Fruit fly (Drosophila melanogaster) whole organism, embryonic: ENCODE measurements around the gene obst-F.

Experiments
- Antp ChIP-seq: fragments of 200-800 bp; sonication (Bioruptor generic); optimal IDR thresholded peaks from 3 replicates; lab custom pipeline; 2016; ENCODE audit warnings: missing biosample characterization, missing genetic modification characterization
- CG10543 ChIP-seq: fragments of 200-800 bp; sonication (Bioruptor generic); optimal IDR thresholded peaks from 3 replicates; lab custom pipeline; 2017; ENCODE audit warnings: missing biosample characterization, mild to moderate bottlenecking, missing genetic modification characterization, moderate library complexity
- CG10565 ChIP-seq: fragments of 200-800 bp; sonication (Bioruptor generic); optimal IDR thresholded peaks from 3 replicates; lab custom pipeline; 2016; ENCODE audit warnings: missing biosample characterization, mild to moderate bottlenecking, missing genetic modification characterization
- CG11504 ChIP-seq: fragments of 200-800 bp; sonication (Bioruptor generic); optimal IDR thresholded peaks from 3 replicates; lab custom pipeline; 2019; ENCODE audit warnings: missing biosample characterization, mild to moderate bottlenecking, missing genetic modification characterization, moderate library complexity
- CG11560 ChIP-seq: fragments of 200-800 bp; sonication (Bioruptor generic); IDR thresholded peaks from 3 replicates; pipeline ENCODE4 v1.3.6; 2022; ENCODE audit warnings: missing biosample characterization, missing genetic modification characterization
- CG15514 ChIP-seq: fragments of 200-800 bp; sonication (Bioruptor generic); optimal IDR thresholded peaks from 3 replicates; lab custom pipeline; 2017; ENCODE audit warnings: missing biosample characterization, missing genetic modification characterization, mild to moderate bottlenecking, moderate library complexity, missing genetic modification reagents
- CG17186 ChIP-seq: fragments of 200-800 bp; sonication (Bioruptor generic); optimal IDR thresholded peaks from 3 replicates; lab custom pipeline; 2017; ENCODE audit warnings: missing biosample characterization, missing genetic modification reagents, missing genetic modification characterization
- CG18599 ChIP-seq: fragments of 200-800 bp; sonication (Bioruptor generic); optimal IDR thresholded peaks from 3 replicates; lab custom pipeline; 2017; ENCODE audit warnings: missing biosample characterization, missing genetic modification characterization, mild to moderate bottlenecking, moderate library complexity, missing genetic modification reagents
- CG31388 ChIP-seq: fragments of 200-800 bp; sonication (Bioruptor generic); optimal IDR thresholded peaks from 2 replicates; lab custom pipeline; 2016; ENCODE audit warnings: missing biosample characterization, missing genetic modification characterization
- CG3163 ChIP-seq: fragments of 200-800 bp; sonication (Bioruptor generic); optimal IDR thresholded peaks from 3 replicates; lab custom pipeline; 2016; ENCODE audit warnings: missing biosample characterization, missing genetic modification characterization
- CG4820 ChIP-seq: fragments of 200-800 bp; sonication (Bioruptor generic); optimal IDR thresholded peaks from 3 replicates; lab custom pipeline; 2016; ENCODE audit warnings: missing biosample characterization, missing genetic modification characterization
- CG4854 ChIP-seq: fragments of 200-800 bp; sonication (Bioruptor generic); optimal IDR thresholded peaks from 2 replicates; lab custom pipeline; 2016; ENCODE audit warnings: missing biosample characterization, missing genetic modification characterization, inconsistent platforms
- CG5953 ChIP-seq: fragments of 200-800 bp; sonication (Bioruptor generic); IDR thresholded peaks from 2 replicates; pipeline ENCODE4 v1.3.6; 2022; ENCODE audit warnings: missing biosample characterization, missing genetic modification characterization
- CG6791 ChIP-seq: fragments of 200-800 bp; sonication (Bioruptor generic); IDR thresholded peaks from 3 replicates; pipeline ENCODE4 v1.3.6; 2022; ENCODE audit warnings: missing biosample characterization, missing genetic modification characterization; ENCODE audit not compliant: partially characterized antibody
- CG7839 ChIP-seq: fragments of 200-800 bp; sonication (Bioruptor generic); optimal IDR thresholded peaks from 3 replicates; lab custom pipeline; 2018; ENCODE audit warnings: missing biosample characterization, mild to moderate bottlenecking, missing genetic modification characterization, moderate library complexity
- CG7928 ChIP-seq: fragments of 200-800 bp; sonication (Bioruptor generic); optimal IDR thresholded peaks from 2 replicates; lab custom pipeline; 2017; ENCODE audit warnings: missing biosample characterization, mild to moderate bottlenecking, missing genetic modification characterization
- CG8944 ChIP-seq: fragments of 200-800 bp; sonication (Bioruptor generic); optimal IDR thresholded peaks from 3 replicates; lab custom pipeline; 2016; ENCODE audit warnings: missing biosample characterization, missing genetic modification characterization
- Chrac-16 ChIP-seq: fragments of 200-800 bp; sonication (Bioruptor generic); optimal IDR thresholded peaks from 3 replicates; lab custom pipeline; 2016; ENCODE audit warnings: missing biosample characterization, missing genetic modification characterization
- CoRest ChIP-seq: fragments of 200-800 bp; sonication (Bioruptor generic); optimal IDR thresholded peaks from 3 replicates; lab custom pipeline; 2018; ENCODE audit warnings: missing biosample characterization, mild to moderate bottlenecking, missing genetic modification characterization, moderate library complexity
- Deaf1 ChIP-seq: fragments of 200-800 bp; optimal IDR thresholded peaks from 3 replicates; lab custom pipeline; 2019; ENCODE audit warnings: missing biosample characterization, mild to moderate bottlenecking, missing genetic modification characterization, moderate library complexity
- GATAe ChIP-seq: fragments of 200-800 bp; sonication (Bioruptor generic); conservative IDR thresholded peaks from 2 replicates; pipeline ENCODE4 v1.3.6; 2022; ENCODE audit warnings: missing biosample characterization, missing genetic modification characterization
- H15 ChIP-seq: fragments of 200-800 bp; sonication (Bioruptor generic); IDR thresholded peaks from 3 replicates; pipeline ENCODE4 v1.3.6; 2022; ENCODE audit warnings: missing biosample characterization, missing genetic modification characterization
- Med ChIP-seq: fragments of 200-800 bp; sonication (Bioruptor generic); peaks from one replicate; lab custom pipeline; 2016; ENCODE audit warnings: missing biosample characterization, missing genetic modification characterization, mild to moderate bottlenecking, inconsistent platforms, moderate library complexity
- NC2α ChIP-seq: fragments of 200-800 bp; sonication (Bioruptor generic); optimal IDR thresholded peaks from 2 replicates; lab custom pipeline; 2016; ENCODE audit warnings: missing biosample characterization, missing genetic modification characterization
- NC2β ChIP-seq: fragments of 200-800 bp; sonication (Bioruptor generic); optimal IDR thresholded peaks from 2 replicates; lab custom pipeline; 2016; ENCODE audit warnings: missing biosample characterization, missing genetic modification characterization
- NfI ChIP-seq: fragments of 200-800 bp; sonication (Bioruptor generic); optimal IDR thresholded peaks from 3 replicates; lab custom pipeline; 2018; ENCODE audit warnings: missing biosample characterization, mild to moderate bottlenecking, missing genetic modification characterization, moderate library complexity
- Optix ChIP-seq: fragments of 200-800 bp; sonication (Bioruptor generic); IDR thresholded peaks from 3 replicates; pipeline ENCODE4 v1.3.6; 2022; ENCODE audit warnings: missing biosample characterization, missing genetic modification characterization
- Rfx ChIP-seq: fragments of 200-800 bp; sonication (Bioruptor generic); IDR thresholded peaks from 2 replicates; pipeline ENCODE4 v1.3.6; 2022; ENCODE audit warnings: missing biosample characterization, missing genetic modification characterization
- Scr ChIP-seq: fragments of 200-800 bp; sonication (Bioruptor generic); IDR thresholded peaks from 2 replicates; pipeline ENCODE4 v1.3.6; 2022; ENCODE audit warnings: missing biosample characterization, missing genetic modification characterization; ENCODE audit not compliant: partially characterized antibody
- YL-1 ChIP-seq: fragments of 200-800 bp; sonication (Bioruptor generic); optimal IDR thresholded peaks from 3 replicates; lab custom pipeline; 2017; ENCODE audit warnings: missing biosample characterization, mild to moderate bottlenecking, missing genetic modification characterization
- ac ChIP-seq: fragments of 200-800 bp; sonication (Bioruptor generic); optimal IDR thresholded peaks from 3 replicates; lab custom pipeline; 2017; ENCODE audit warnings: missing biosample characterization, mild to moderate bottlenecking, missing genetic modification characterization
- ara ChIP-seq: fragments of 200-800 bp; sonication (Bioruptor generic); IDR thresholded peaks from 2 replicates; pipeline ENCODE4 v1.3.6; 2022; ENCODE audit warnings: missing biosample characterization, missing genetic modification characterization
- chinmo ChIP-seq: fragments of 200-800 bp; sonication (Bioruptor generic); IDR thresholded peaks from 4 replicates; pipeline ENCODE4 v1.3.6; 2022; ENCODE audit warnings: missing biosample characterization, missing genetic modification characterization; ENCODE audit not compliant: partially characterized antibody
- corto ChIP-seq: fragments of 200-800 bp; sonication (Bioruptor generic); optimal IDR thresholded peaks from 2 replicates; lab custom pipeline; 2016; ENCODE audit warnings: missing biosample characterization, mild to moderate bottlenecking, missing genetic modification characterization, moderate library complexity
- cwo ChIP-seq: fragments of 200-800 bp; sonication (Bioruptor generic); optimal IDR thresholded peaks from 3 replicates; lab custom pipeline; 2017; ENCODE audit warnings: missing biosample characterization, missing genetic modification characterization, mild to moderate bottlenecking, moderate library complexity, missing genetic modification reagents
- dpn ChIP-seq, 2 experiments: fragments of 200-800 bp; sonication (Bioruptor generic); optimal IDR thresholded peaks; 3 replicates each; lab custom pipeline; 2016; ENCODE audit warnings: missing biosample characterization in 2 of 2, missing genetic modification characterization in 2 of 2
- esg ChIP-seq: fragments of 200-800 bp; sonication (Bioruptor generic); conservative IDR thresholded peaks from 2 replicates; pipeline ENCODE4 v1.3.6; 2022; ENCODE audit warnings: missing biosample characterization, missing genetic modification characterization
- exex ChIP-seq: fragments of 200-800 bp; sonication (Bioruptor generic); optimal IDR thresholded peaks from 4 replicates; lab custom pipeline; 2018; ENCODE audit warnings: missing biosample characterization, mild to moderate bottlenecking, missing genetic modification characterization, moderate library complexity
- gcm ChIP-seq: fragments of 200-800 bp; sonication (Bioruptor generic); optimal IDR thresholded peaks from 2 replicates; lab custom pipeline; 2019; ENCODE audit warnings: missing biosample characterization, mild to moderate bottlenecking, missing genetic modification characterization, moderate library complexity
- grn ChIP-seq: fragments of 200-800 bp; sonication (Bioruptor generic); optimal IDR thresholded peaks from 3 replicates; lab custom pipeline; 2017; ENCODE audit warnings: missing biosample characterization, missing genetic modification characterization
- gro ChIP-seq: fragments of 200-800 bp; sonication (Bioruptor generic); optimal IDR thresholded peaks from 2 replicates; lab custom pipeline; 2016; ENCODE audit warnings: missing biosample characterization, missing genetic modification characterization
- jing ChIP-seq: fragments of 200-800 bp; sonication (Bioruptor generic); optimal IDR thresholded peaks from 2 replicates; lab custom pipeline; 2018; ENCODE audit warnings: missing biosample characterization, mild to moderate bottlenecking, missing genetic modification characterization
- lbe ChIP-seq: fragments of 200-800 bp; sonication (Bioruptor generic); optimal IDR thresholded peaks from 2 replicates; lab custom pipeline; 2016; ENCODE audit warnings: missing biosample characterization, mild to moderate bottlenecking, missing genetic modification characterization
- luna ChIP-seq: fragments of 200-800 bp; sonication (Bioruptor generic); optimal IDR thresholded peaks from 2 replicates; lab custom pipeline; 2016; ENCODE audit warnings: missing biosample characterization, missing genetic modification characterization
- odd ChIP-seq: fragments of 200-800 bp; sonication (Bioruptor generic); optimal IDR thresholded peaks from 2 replicates; lab custom pipeline; 2017; ENCODE audit warnings: missing biosample characterization, mild to moderate bottlenecking, missing genetic modification characterization
- otp ChIP-seq: fragments of 200-800 bp; sonication (Bioruptor generic); IDR thresholded peaks from 3 replicates; pipeline ENCODE4, ENCODE4 v1.3.6; 2022; ENCODE audit warnings: missing biosample characterization, missing genetic modification characterization
- pum ChIP-seq: fragments of 200-800 bp; sonication (Bioruptor generic); optimal IDR thresholded peaks from 2 replicates; lab custom pipeline; 2016; ENCODE audit warnings: missing biosample characterization, missing genetic modification characterization
- sd ChIP-seq: fragments of 200-800 bp; sonication (Bioruptor generic); optimal IDR thresholded peaks from 3 replicates; lab custom pipeline; 2018; ENCODE audit warnings: missing biosample characterization, mild to moderate bottlenecking, missing genetic modification characterization, moderate library complexity
- sqz ChIP-seq: fragments of 200-800 bp; sonication (Bioruptor generic); optimal IDR thresholded peaks from 3 replicates; lab custom pipeline; 2018; ENCODE audit warnings: missing biosample characterization, mild to moderate bottlenecking, missing genetic modification characterization
- tgo ChIP-seq: fragments of 200-800 bp; sonication (Bioruptor generic); IDR thresholded peaks from 3 replicates; pipeline ENCODE4 v1.3.6; 2022; ENCODE audit warnings: missing biosample characterization, missing genetic modification characterization
- vnd ChIP-seq: fragments of 200-800 bp; sonication (Bioruptor generic); IDR thresholded peaks from 3 replicates; pipeline ENCODE4 v1.3.6; 2022; ENCODE audit warnings: missing biosample characterization, missing genetic modification characterization; ENCODE audit not compliant: partially characterized antibody
- yki ChIP-seq: fragments of >200 bp; optimal IDR thresholded peaks from 3 replicates; lab custom pipeline; 2018

obst-F gene

dm6 chr3L:20194731-20195130 lies 6.7 kb downstream of the obst-F start (continued):
- TF ChIP-seq exex (tag; lab: Kevin White, UChicago) (no peak), CG4854 (GFP tag; lab: Kevin White, UChicago) (no peak), Antp (GFP tag; lab: Kevin White, UChicago) (peak; percentile 27), Chrac-16 (GFP tag; lab: Kevin White, UChicago) (peak; percentile 30), CG10543 (GFP tag; lab: Kevin White, UChicago) (no peak), ara (GFP tag; lab: Robert Waterston, UW) (peak; percentile 26; the same call in 1 of the 2 replicates), sqz (GFP tag; lab: Kevin White, UChicago) (no peak), CG8944 (GFP tag; lab: Kevin White, UChicago) (no peak), YL-1 (GFP tag; lab: Kevin White, UChicago) (no peak), CG15514 (GFP tag; lab: Kevin White, UChicago) (peak; percentile 31), vnd (GFP tag; lab: Robert Waterston, UW) (no peak), gcm (GFP tag; lab: Kevin White, UChicago) (no peak), corto (GFP tag; lab: Kevin White, UChicago) (no peak), ac (GFP tag; lab: Kevin White, UChicago) (no peak), luna (no peak), CG3163 (GFP tag; lab: Kevin White, UChicago) (no peak), CG18599 (peak; percentile 40), CG11504 (tag; lab: Kevin White, UChicago) (peak; percentile 58), Optix (GFP tag; lab: Robert Waterston, UW) (no peak), chinmo (GFP tag; lab: Robert Waterston, UW) (0 out of 4 replicates have a peak, but pooled peaks have one; percentile 35), NfI (GFP tag; lab: Kevin White, UChicago) (peak; percentile 35), CG7839 (tag; lab: Kevin White, UChicago) (peak; percentile 55), CG17186 (no peak), NC2α (GFP tag; lab: Kevin White, UChicago) (no peak), Rfx (peak; percentile 65), esg (GFP tag; lab: Robert Waterston, UW) (peak; percentile 57; the same call in 1 of the 2 replicates), NC2β (GFP tag; lab: Kevin White, UChicago) (no peak), CG4820 (GFP tag; lab: Kevin White, UChicago) (peak; percentile 8), CG10565 (no peak), tgo (GFP tag; lab: Robert Waterston, UW) (peak; percentile 59; the same call in 2 of the 3 replicates), CG31388 (GFP tag; lab: Kevin White, UChicago) (no peak), CoRest (peak; percentile 64), lbe (GFP tag; lab: Kevin White, UChicago) (peak; percentile 48), pum (GFP tag; lab: Kevin White, UChicago) (peak; percentile 14), otp (GFP tag; lab: Robert Waterston, UW) (peak; percentile 59; the same call in 1 of the 3 replicates), CG5953 (GFP tag; lab: Robert Waterston, UW) (no peak)

- no peak for TF ChIP-seq Scr
- TF ChIP-seq yki (lab: Kevin White, UChicago) = no peak
- peak; percentile 42 for TF ChIP-seq sd (tag; lab: Kevin White, UChicago)
- no peak for TF ChIP-seq odd
- TF ChIP-seq dpn (GFP tag; optimal IDR thresholded peaks at IDR 0.05; lab: Kevin White, UChicago) = no peak
- peak; percentile 35 for TF ChIP-seq cwo (GFP tag; lab: Kevin White, UChicago)
- TF ChIP-seq Deaf1 (tag; lab: Kevin White, UChicago) = peak; percentile 22
- TF ChIP-seq CG7928 (GFP tag; lab: Kevin White, UChicago) = no peak
- TF ChIP-seq CG6791 (GFP tag; lab: Robert Waterston, UW) = no peak
- no peak for TF ChIP-seq GATAe (GFP tag; lab: Robert Waterston, UW)
- no peak for TF ChIP-seq jing
- TF ChIP-seq gro = peak; percentile 7
- no peak for TF ChIP-seq H15 (GFP tag; lab: Robert Waterston, UW)
- peak; percentile 0 for TF ChIP-seq Med (GFP tag; lab: Kevin White, UChicago)
- peak; percentile 8 for TF ChIP-seq CG18599
- peak; percentile 73 for TF ChIP-seq grn (GFP tag; lab: Kevin White, UChicago)
- TF ChIP-seq CG11560 = no peak
Observed at dm6 chr3L:20193748-20194058, 7.7 kb downstream of the obst-F start.
